Fruit fly (Drosophila melanogaster) whole organism, embryonic: ENCODE data around the gene Pfdn2.

ENCODE experiments used
- Aef1 ChIP-seq: fragments of 200-800 bp; sonication (Bioruptor generic); IDR thresholded peaks from 3 replicates; pipeline ENCODE4 v1.3.6; 2022; ENCODE audit warnings: missing biosample characterization, missing genetic modification characterization
- B-H2 ChIP-seq: fragments of 200-800 bp; sonication (Bioruptor generic); optimal IDR thresholded peaks from 2 replicates; lab custom pipeline; 2018; ENCODE audit warnings: missing biosample characterization, mild to moderate bottlenecking, missing genetic modification characterization
- CG10267 ChIP-seq: fragments of 200-800 bp; sonication (Bioruptor generic); optimal IDR thresholded peaks from 2 replicates; lab custom pipeline; 2018; ENCODE audit warnings: missing biosample characterization, mild to moderate bottlenecking, missing genetic modification characterization, moderate library complexity
- CG10654 ChIP-seq: fragments of 200-800 bp; sonication (Bioruptor generic); optimal IDR thresholded peaks from 2 replicates; lab custom pipeline; 2016; ENCODE audit warnings: missing biosample characterization, missing genetic modification characterization
- CG11723 ChIP-seq: fragments of 200-800 bp; sonication (Bioruptor generic); optimal IDR thresholded peaks from 2 replicates; lab custom pipeline; 2017; ENCODE audit warnings: missing biosample characterization, mild to moderate bottlenecking, missing genetic modification characterization
- CG12744 ChIP-seq: fragments of 200-800 bp; sonication (Bioruptor generic); optimal IDR thresholded peaks from 2 replicates; lab custom pipeline; 2016; ENCODE audit warnings: missing biosample characterization, missing genetic modification characterization
- CG14710 ChIP-seq: fragments of 200-800 bp; sonication (Bioruptor generic); optimal IDR thresholded peaks from 3 replicates; lab custom pipeline; 2019; ENCODE audit warnings: missing biosample characterization, mild to moderate bottlenecking, missing genetic modification characterization, moderate library complexity
- CG15601 ChIP-seq: fragments of 200-800 bp; sonication (Bioruptor generic); optimal IDR thresholded peaks from 3 replicates; lab custom pipeline; 2019; ENCODE audit warnings: missing biosample characterization, mild to moderate bottlenecking, missing genetic modification characterization, moderate library complexity
- CG15696 ChIP-seq: fragments of 200-800 bp; sonication (Bioruptor generic); optimal IDR thresholded peaks from 2 replicates; lab custom pipeline; 2019; ENCODE audit warnings: missing biosample characterization, mild to moderate bottlenecking, missing genetic modification characterization, moderate library complexity
- CG17186 ChIP-seq: fragments of 200-800 bp; sonication (Bioruptor generic); optimal IDR thresholded peaks from 3 replicates; lab custom pipeline; 2017; ENCODE audit warnings: missing biosample characterization, missing genetic modification reagents, missing genetic modification characterization
- CG17612 ChIP-seq: fragments of 200-800 bp; sonication (Bioruptor generic); IDR thresholded peaks from 2 replicates; pipeline ENCODE4 v1.3.6; 2022; ENCODE audit warnings: missing biosample characterization, missing genetic modification characterization
- CG17829 ChIP-seq: fragments of 200-800 bp; optimal IDR thresholded peaks from 2 replicates; lab custom pipeline; 2019; ENCODE audit warnings: missing biosample characterization, mild to moderate bottlenecking, missing genetic modification characterization, moderate library complexity
- CG18262 ChIP-seq: fragments of 200-800 bp; optimal IDR thresholded peaks from 3 replicates; lab custom pipeline; 2019; ENCODE audit warnings: missing biosample characterization, mild to moderate bottlenecking, missing genetic modification characterization, moderate library complexity
- CG30020 ChIP-seq: fragments of 200-800 bp; optimal IDR thresholded peaks from 2 replicates; lab custom pipeline; 2019; ENCODE audit warnings: missing biosample characterization, mild to moderate bottlenecking, missing genetic modification characterization, moderate library complexity
- CG42726 ChIP-seq: fragments of 200-800 bp; sonication (Bioruptor generic); IDR thresholded peaks from 2 replicates; pipeline ENCODE4 v1.3.6; 2022; ENCODE audit warnings: missing biosample characterization, missing genetic modification characterization; ENCODE audit not compliant: partially characterized antibody
- CG4820 ChIP-seq: fragments of 200-800 bp; sonication (Bioruptor generic); optimal IDR thresholded peaks from 3 replicates; lab custom pipeline; 2016; ENCODE audit warnings: missing biosample characterization, missing genetic modification characterization
- CG7556 ChIP-seq: fragments of 200-800 bp; sonication (Bioruptor generic); optimal IDR thresholded peaks from 2 replicates; lab custom pipeline; 2017; ENCODE audit warnings: missing biosample characterization, mild to moderate bottlenecking, missing genetic modification characterization
- CG8388 ChIP-seq: fragments of 200-800 bp; sonication (Bioruptor generic); optimal IDR thresholded peaks from 2 replicates; lab custom pipeline; 2019; ENCODE audit warnings: missing biosample characterization, mild to moderate bottlenecking, missing genetic modification characterization, moderate library complexity
- CG8478 ChIP-seq: fragments of >200 bp; optimal IDR thresholded peaks from 2 replicates; lab custom pipeline; 2018
- CG9797 ChIP-seq: fragments of 200-800 bp; sonication (Bioruptor generic); optimal IDR thresholded peaks from 3 replicates; lab custom pipeline; 2018; ENCODE audit warnings: missing biosample characterization, mild to moderate bottlenecking, missing genetic modification characterization
- Chrac-16 ChIP-seq: fragments of 200-800 bp; sonication (Bioruptor generic); optimal IDR thresholded peaks from 3 replicates; lab custom pipeline; 2016; ENCODE audit warnings: missing biosample characterization, missing genetic modification characterization
- CkIIα-i1 ChIP-seq: fragments of 200-800 bp; sonication (Bioruptor generic); IDR thresholded peaks from 2 replicates; pipeline ENCODE4 v1.3.6; 2022; ENCODE audit warnings: missing biosample characterization, missing genetic modification characterization
- Dip2 ChIP-seq: fragments of 200-800 bp; sonication (Bioruptor generic); IDR thresholded peaks from 2 replicates; pipeline ENCODE4 v1.3.6; 2022; ENCODE audit warnings: missing biosample characterization, missing genetic modification characterization
- Ets97D ChIP-seq: fragments of 200-800 bp; sonication (Bioruptor generic); optimal IDR thresholded peaks from 3 replicates; lab custom pipeline; 2016; ENCODE audit warnings: missing biosample characterization, missing genetic modification characterization
- Fer2 ChIP-seq: fragments of 200-800 bp; sonication (Bioruptor generic); optimal IDR thresholded peaks from 2 replicates; lab custom pipeline; 2018; ENCODE audit warnings: missing biosample characterization, mild to moderate bottlenecking, missing genetic modification characterization, moderate library complexity
- GATAe ChIP-seq: fragments of 200-800 bp; sonication (Bioruptor generic); conservative IDR thresholded peaks from 2 replicates; pipeline ENCODE4 v1.3.6; 2022; ENCODE audit warnings: missing biosample characterization, missing genetic modification characterization
- Lhr ChIP-seq: fragments of 200-800 bp; sonication (Bioruptor generic); optimal IDR thresholded peaks from 3 replicates; lab custom pipeline; 2017; ENCODE audit warnings: mild to moderate bottlenecking, missing biosample characterization, missing genetic modification reagents, missing genetic modification characterization
- MESR4 ChIP-seq: fragments of 200-800 bp; sonication (Bioruptor generic); optimal IDR thresholded peaks from 2 replicates; lab custom pipeline; 2018; ENCODE audit warnings: missing biosample characterization, mild to moderate bottlenecking, missing genetic modification characterization, moderate library complexity
- Med ChIP-seq: fragments of 200-800 bp; sonication (Bioruptor generic); peaks from one replicate; lab custom pipeline; 2016; ENCODE audit warnings: missing biosample characterization, missing genetic modification characterization, mild to moderate bottlenecking, inconsistent platforms, moderate library complexity
- Mrtf ChIP-seq: fragments of 200-800 bp; sonication (Bioruptor generic); IDR thresholded peaks from 3 replicates; pipeline ENCODE4 v1.3.6; 2022; ENCODE audit warnings: missing biosample characterization, missing genetic modification characterization
- Nf-YA ChIP-seq: fragments of 200-800 bp; sonication (Bioruptor generic); IDR thresholded peaks from 2 replicates; pipeline ENCODE4 v1.3.6; 2022; ENCODE audit warnings: missing biosample characterization, missing genetic modification characterization
- Usf ChIP-seq: fragments of 200-800 bp; sonication (Bioruptor generic); optimal IDR thresholded peaks from 2 replicates; lab custom pipeline; 2017; ENCODE audit warnings: missing genotype, missing biosample characterization, missing genetic modification characterization
- bcd ChIP-seq: fragments of 200-800 bp; sonication (Bioruptor generic); optimal IDR thresholded peaks from 2 replicates; lab custom pipeline; 2017; ENCODE audit warnings: missing biosample characterization, mild to moderate bottlenecking, missing genetic modification characterization
- bowl ChIP-seq: fragments of 200-800 bp; sonication (Bioruptor generic); IDR thresholded peaks from 2 replicates; pipeline ENCODE4 v1.3.6; 2022; ENCODE audit warnings: missing biosample characterization, missing genetic modification characterization
- grau ChIP-seq: fragments of 200-800 bp; optimal IDR thresholded peaks from 3 replicates; lab custom pipeline; 2019; ENCODE audit warnings: missing biosample characterization, mild to moderate bottlenecking, missing genetic modification characterization, moderate library complexity
- gsb ChIP-seq: fragments of 200-800 bp; sonication (Bioruptor generic); IDR thresholded peaks from 2 replicates; pipeline ENCODE4 v1.3.6; 2022; ENCODE audit warnings: missing biosample characterization, missing genetic modification characterization
- h ChIP-seq: fragments of >200 bp; optimal IDR thresholded peaks from 2 replicates; lab custom pipeline; 2017
- hbn ChIP-seq: fragments of 200-800 bp; sonication (Bioruptor generic); IDR thresholded peaks from 2 replicates; pipeline ENCODE4 v1.3.6; 2022; ENCODE audit warnings: missing biosample characterization, missing genetic modification characterization; ENCODE audit not compliant: partially characterized antibody
- lab ChIP-seq: fragments of 200-800 bp; sonication (Bioruptor generic); optimal IDR thresholded peaks from 3 replicates; lab custom pipeline; 2017; ENCODE audit warnings: missing biosample characterization, missing genetic modification characterization, mild to moderate bottlenecking, moderate library complexity, missing genetic modification reagents
- lmd ChIP-seq: fragments of 200-800 bp; sonication (Bioruptor generic); IDR thresholded peaks from 2 replicates; pipeline ENCODE4 v1.3.6; 2022; ENCODE audit warnings: missing biosample characterization, missing genetic modification characterization
- oc ChIP-seq: fragments of 200-800 bp; sonication (Bioruptor generic); optimal IDR thresholded peaks from 2 replicates; lab custom pipeline; 2018; ENCODE audit warnings: missing biosample characterization, mild to moderate bottlenecking, missing genetic modification characterization, moderate library complexity
- org-1 ChIP-seq: fragments of 200-800 bp; sonication (Bioruptor generic); optimal IDR thresholded peaks from 2 replicates; lab custom pipeline; 2017; ENCODE audit warnings: missing biosample characterization, missing genetic modification characterization
- repo ChIP-seq: fragments of 200-800 bp; sonication (Bioruptor generic); optimal IDR thresholded peaks from 2 replicates; lab custom pipeline; 2016; ENCODE audit warnings: missing biosample characterization, missing genetic modification characterization
- scrt ChIP-seq: fragments of 200-800 bp; sonication (Bioruptor generic); optimal IDR thresholded peaks from 2 replicates; lab custom pipeline; 2018; ENCODE audit warnings: missing biosample characterization, mild to moderate bottlenecking, missing genetic modification characterization, moderate library complexity
- sens-2 ChIP-seq: fragments of 200-800 bp; sonication (Bioruptor generic); IDR thresholded peaks from 2 replicates; pipeline ENCODE4 v1.3.6; 2022; ENCODE audit warnings: missing biosample characterization, missing genetic modification characterization
- sima ChIP-seq: fragments of 200-800 bp; sonication (Bioruptor generic); optimal IDR thresholded peaks from 2 replicates; lab custom pipeline; 2016; ENCODE audit warnings: missing biosample characterization, missing genetic modification characterization
- slou ChIP-seq: fragments of 200-800 bp; sonication (Bioruptor generic); optimal IDR thresholded peaks from 3 replicates; lab custom pipeline; 2016; ENCODE audit warnings: missing biosample characterization, missing genetic modification characterization
- so ChIP-seq: fragments of 200-800 bp; sonication (Bioruptor generic); IDR thresholded peaks from 3 replicates; pipeline ENCODE4 v1.3.6; 2022; ENCODE audit warnings: missing biosample characterization, missing genetic modification characterization
- usp ChIP-seq: fragments of >200 bp; optimal IDR thresholded peaks from 2 replicates; lab custom pipeline; 2017; ENCODE audit warnings: missing biosample characterization, missing genetic modification characterization
- zen ChIP-seq: fragments of 200-800 bp; sonication (Bioruptor generic); optimal IDR thresholded peaks from 3 replicates; lab custom pipeline; 2018; ENCODE audit warnings: missing biosample characterization, mild to moderate bottlenecking, missing genetic modification characterization, moderate library complexity
- zfh2 ChIP-seq: fragments of 200-800 bp; sonication (Bioruptor generic); optimal IDR thresholded peaks from 2 replicates; lab custom pipeline; 2016; ENCODE audit warnings: missing biosample characterization, missing genetic modification characterization

The Pfdn2 gene

DNA sequence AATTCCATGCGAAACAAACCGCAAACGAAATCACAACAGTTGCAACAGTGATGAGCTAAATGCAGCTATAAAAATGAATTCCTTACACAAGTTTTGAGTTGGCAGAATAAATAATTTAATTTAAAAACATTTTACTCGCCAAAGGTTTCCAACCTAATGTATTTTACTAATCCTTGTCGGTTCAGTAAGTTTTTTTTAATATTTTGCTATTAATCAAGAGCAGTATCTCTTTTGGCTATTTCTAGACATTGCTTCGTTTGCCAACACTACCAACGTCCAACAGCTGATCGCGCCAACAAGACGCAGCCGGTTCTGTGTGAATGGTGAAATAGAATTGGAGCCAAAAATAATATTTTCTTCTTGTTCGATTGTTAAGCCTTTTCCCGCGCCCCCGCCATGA lies 9.5 kb downstream of the Pfdn2 start, which contains the start of the genes CG32075, CG45101 and SuUR (continued):
- peak; percentile 53; the same call in 1 of the 2 replicates for TF ChIP-seq gsb
- peak; percentile 67 for TF ChIP-seq CG11723
- TF ChIP-seq CG10654 (GFP tag; lab: Kevin White, UChicago) = peak; percentile 67
- peak; percentile 78; the same call in 2 of the 3 replicates for TF ChIP-seq so (GFP tag; lab: Robert Waterston, UW)
- peak; percentile 82 for TF ChIP-seq CG8388 (GFP tag; lab: Kevin White, UChicago)
- no peak for TF ChIP-seq usp (GFP tag; lab: Kevin White, UChicago)
- TF ChIP-seq CG18262 = peak; percentile 81
- peak; percentile 81 for TF ChIP-seq lab (GFP tag; lab: Kevin White, UChicago)
- peak; percentile 84 for TF ChIP-seq CG15696
- peak; percentile 77 for TF ChIP-seq CG15601
- TF ChIP-seq CG17612 (GFP tag; lab: Robert Waterston, UW) = peak; percentile 59; the same call in 1 of the 2 replicates
- TF ChIP-seq CkIIα-i1 (GFP tag; lab: Robert Waterston, UW) = no peak
- TF ChIP-seq slou (GFP tag; lab: Kevin White, UChicago) = peak; percentile 66
- peak; percentile 94 for TF ChIP-seq zfh2 (GFP tag; lab: Kevin White, UChicago)
- peak; percentile 61 for TF ChIP-seq CG30020 (tag; lab: Kevin White, UChicago)
- no peak for TF ChIP-seq CG8478 (lab: Kevin White, UChicago)
- TF ChIP-seq CG14710 (tag; lab: Kevin White, UChicago) = peak; percentile 63
- TF ChIP-seq org-1 (GFP tag; lab: Kevin White, UChicago) = peak; percentile 69
- peak; percentile 60 for TF ChIP-seq scrt (GFP tag; lab: Kevin White, UChicago)
- peak; percentile 96 for TF ChIP-seq CG10267 (tag; lab: Kevin White, UChicago)
- peak; percentile 85 for TF ChIP-seq Ets97D (GFP tag; lab: Kevin White, UChicago)
- no peak for TF ChIP-seq hbn (GFP tag; lab: Robert Waterston, UW)
- peak; percentile 88 for TF ChIP-seq grau (tag; lab: Kevin White, UChicago)
- TF ChIP-seq bcd (GFP tag; lab: Kevin White, UChicago) = peak; percentile 81
- TF ChIP-seq Nf-YA = peak; percentile 69; the same call in 1 of the 2 replicates
- peak; percentile 83 for TF ChIP-seq zen (tag; lab: Kevin White, UChicago)
- TF ChIP-seq Chrac-16 = peak; percentile 93
- TF ChIP-seq sens-2 (GFP tag; lab: Robert Waterston, UW) = peak; percentile 65
- peak; percentile 86 for TF ChIP-seq B-H2 (GFP tag; lab: Kevin White, UChicago)
- no peak for TF ChIP-seq CG42726
- TF ChIP-seq CG17186 (GFP tag; lab: Kevin White, UChicago) = peak; percentile 55
- peak; percentile 78 for TF ChIP-seq CG7556 (GFP tag; lab: Kevin White, UChicago)
- peak; percentile 99 for TF ChIP-seq Med (GFP tag; lab: Kevin White, UChicago)
- TF ChIP-seq Fer2 (tag; lab: Kevin White, UChicago) = peak; percentile 79
- peak; percentile 61; the same call in 1 of the 2 replicates for TF ChIP-seq GATAe (GFP tag; lab: Robert Waterston, UW)
- TF ChIP-seq Aef1 (GFP tag; lab: Robert Waterston, UW) = peak; percentile 90
- peak; percentile 57 for TF ChIP-seq MESR4 (GFP tag; lab: Kevin White, UChicago)
- peak; percentile 57 for TF ChIP-seq oc (tag; lab: Kevin White, UChicago)
- TF ChIP-seq Lhr (GFP tag; lab: Kevin White, UChicago) = peak; percentile 51
- TF ChIP-seq CG4820 (GFP tag; lab: Kevin White, UChicago) = peak; percentile 78
- TF ChIP-seq CG9797 = peak; percentile 23
- peak; percentile 70; the same call in 1 of the 3 replicates for TF ChIP-seq Mrtf
- TF ChIP-seq Usf (GFP tag; lab: Kevin White, UChicago) = peak; percentile 73
- 0 out of 2 replicates have a peak, but pooled peaks have one; percentile 40 for TF ChIP-seq bowl (GFP tag; lab: Robert Waterston, UW)
- no peak for TF ChIP-seq Dip2 (GFP tag; lab: Robert Waterston, UW)
- peak; percentile 88 for TF ChIP-seq CG17829
- TF ChIP-seq CG12744 = peak; percentile 89
- TF ChIP-seq sima (GFP tag; lab: Kevin White, UChicago) = peak; percentile 56
- TF ChIP-seq lmd (GFP tag; lab: Robert Waterston, UW) = peak; percentile 88
- peak; percentile 83 for TF ChIP-seq repo (GFP tag; lab: Kevin White, UChicago)
- TF ChIP-seq h (lab: Kevin White, UChicago) = no peak
